Fruit fly (Drosophila melanogaster): Measurements from ENCODE around the gene net.

The net gene

DNA sequence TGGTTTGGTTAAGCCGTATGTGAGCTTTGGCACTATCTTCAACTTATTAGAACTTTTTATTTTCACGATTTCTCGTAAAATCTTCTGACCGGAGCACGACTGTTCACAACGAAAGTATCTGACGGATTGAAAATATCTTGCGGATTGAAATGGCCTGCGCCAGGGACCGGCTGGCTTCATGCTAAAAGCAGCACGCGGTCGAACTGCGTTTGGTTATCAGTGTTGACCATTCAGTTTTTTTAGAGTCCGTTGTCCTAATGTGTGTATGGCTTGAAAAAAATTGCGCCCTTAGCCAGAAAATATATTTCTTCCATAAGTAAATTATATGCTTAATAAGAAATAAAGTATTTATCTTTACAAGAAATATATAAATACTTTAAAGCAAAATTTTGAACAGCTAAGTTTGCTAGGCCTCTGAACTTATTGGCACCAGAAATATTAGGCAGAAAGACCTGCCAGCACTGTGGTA is at the start of gene net:
net (minus strand) TSS at position 133 of the 469 bp plus-strand sequence.
- peak; percentile 82 for TF ChIP-seq noc (tag; optimal IDR thresholded peaks at IDR 0.05)

- TF ChIP-seq noc (tag; optimal IDR thresholded peaks at IDR 0.05), result peak; percentile 35
Observed at dm6 chr2L:136131-136426, 48.9 kb upstream of the net start.

DNA sequence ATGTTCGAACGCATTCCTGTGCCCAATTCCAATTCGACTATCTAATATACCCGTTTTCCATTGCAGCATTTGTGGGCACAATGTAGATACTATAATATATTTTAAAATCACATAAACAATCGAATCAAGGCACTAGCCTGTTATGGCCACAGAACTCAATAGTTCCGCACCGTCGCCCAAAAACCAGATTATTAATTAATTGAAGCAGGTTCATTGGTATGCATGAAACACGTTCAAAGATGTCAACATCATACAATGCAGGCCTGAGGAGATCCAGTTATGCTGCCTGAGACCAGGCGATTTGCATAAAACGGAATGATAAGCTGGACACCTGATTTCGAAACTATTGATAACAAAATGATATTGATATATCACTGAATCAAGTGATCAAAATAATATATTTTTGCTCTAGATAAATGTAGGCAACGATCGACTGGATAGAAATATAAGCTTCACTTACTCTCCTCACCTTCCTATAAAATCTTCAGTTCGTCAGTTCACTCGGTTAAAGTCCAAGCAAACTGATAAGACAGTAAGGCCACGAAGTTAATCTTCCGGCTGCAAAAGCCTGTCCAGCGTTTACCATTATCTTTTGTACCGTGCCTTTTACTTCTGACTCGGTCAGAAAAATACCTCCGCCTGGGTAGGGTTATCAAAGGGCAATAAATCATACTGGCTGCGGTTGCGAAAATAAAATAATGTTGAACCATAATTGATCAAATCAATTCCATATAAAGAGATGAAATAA is 48.4 kb upstream of the net start:
- TF ChIP-seq noc (tag; optimal IDR thresholded peaks at IDR 0.05), result peak; percentile 69

DNA sequence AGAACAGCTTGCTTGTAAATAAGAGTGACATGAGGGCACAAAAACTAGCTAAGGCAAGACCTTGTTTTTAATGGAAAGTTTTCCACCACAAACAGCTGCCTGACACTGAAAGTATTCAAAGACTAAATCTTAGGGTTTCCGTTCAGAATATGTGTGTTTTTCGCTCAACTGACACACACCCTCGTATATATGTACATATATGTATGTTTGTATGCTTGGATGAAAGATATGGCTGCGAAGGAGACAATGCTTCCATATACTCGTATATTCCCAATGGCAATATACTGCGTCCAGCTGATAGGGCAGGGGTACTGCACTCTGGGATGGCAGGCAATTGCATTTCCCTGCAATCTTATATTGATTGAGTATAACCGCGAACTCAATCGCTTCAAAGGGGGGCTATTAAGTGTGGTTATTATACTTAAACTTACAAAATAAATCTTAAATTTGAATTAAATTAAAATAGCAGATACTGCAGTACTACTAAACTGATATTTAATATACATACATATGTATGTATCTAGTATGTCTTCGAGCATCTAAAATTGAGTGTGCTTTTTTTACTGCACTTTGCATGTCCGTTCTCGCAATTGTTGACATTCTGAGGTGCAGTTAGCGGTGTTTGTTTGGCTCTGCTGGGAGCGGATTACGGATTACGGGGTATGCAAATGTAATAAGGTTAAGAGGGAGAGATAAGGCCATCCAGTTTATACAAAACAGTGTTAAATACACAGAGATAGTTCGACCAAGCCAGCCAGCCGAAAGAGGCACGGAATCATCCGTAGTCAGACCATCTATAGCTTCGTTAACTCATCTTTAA is 47.6 kb upstream of the net start:
- TF ChIP-seq noc (tag; optimal IDR thresholded peaks at IDR 0.05), result no peak

- TF ChIP-seq noc (tag; optimal IDR thresholded peaks at IDR 0.05), result peak; percentile 71
Observed at dm6 chr2L:131466-132270, 44.5 kb upstream of the net start, which contains the start of gene Gs1. Gs1 (plus strand) TSS chr2L:132077.

DNA sequence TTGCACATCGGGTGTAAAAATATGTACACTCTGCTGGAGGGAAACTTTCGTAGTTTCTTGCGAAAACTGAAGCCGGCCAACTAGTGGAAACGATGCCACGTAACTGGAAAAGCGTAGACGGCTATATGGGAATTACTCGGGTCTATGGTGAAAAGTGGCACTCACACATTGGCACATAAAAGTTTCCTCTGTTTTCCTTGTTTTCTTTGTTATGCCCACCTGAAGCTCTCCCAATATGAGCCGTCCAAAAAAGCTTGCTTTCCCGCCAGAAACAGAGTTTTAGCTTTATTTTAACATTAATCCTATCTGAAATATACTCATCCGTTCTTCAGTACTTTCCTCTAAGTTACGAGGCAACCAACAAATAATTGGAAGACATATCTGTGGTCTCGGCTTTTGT is 43.5 kb upstream of the net start, which contains the start of gene CG3164:
CG3164 (minus strand) TSS at position 101 of the 400 bp plus-strand sequence.
- TF ChIP-seq noc (tag; optimal IDR thresholded peaks at IDR 0.05), result no peak

dm6 chr2L:128977-129941 is 42.1 kb upstream of the net start:
- peak; percentile 59 for TF ChIP-seq noc (tag; optimal IDR thresholded peaks at IDR 0.05)

DNA sequence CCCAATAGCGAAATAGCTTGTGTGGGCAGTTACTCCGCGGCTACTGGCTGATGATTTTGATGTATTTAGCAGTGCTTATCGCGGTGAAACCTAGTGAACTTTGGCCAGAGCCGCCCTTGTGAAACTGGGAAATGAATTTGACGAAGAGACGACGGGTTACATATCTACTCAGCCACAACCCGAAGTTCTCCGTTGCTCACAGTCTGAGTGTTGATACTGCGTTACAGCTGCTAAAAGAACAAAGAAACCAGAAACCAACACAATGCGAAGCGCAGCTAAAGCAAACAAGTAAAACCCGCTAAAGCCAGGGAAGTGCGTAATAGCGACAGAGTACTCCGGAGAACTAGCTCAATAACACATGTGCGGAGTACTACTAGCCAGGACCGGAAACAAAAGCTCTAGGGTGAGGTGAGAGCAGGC is 41.1 kb upstream of the net start:
- no peak for TF ChIP-seq noc (tag; optimal IDR thresholded peaks at IDR 0.05)

DNA sequence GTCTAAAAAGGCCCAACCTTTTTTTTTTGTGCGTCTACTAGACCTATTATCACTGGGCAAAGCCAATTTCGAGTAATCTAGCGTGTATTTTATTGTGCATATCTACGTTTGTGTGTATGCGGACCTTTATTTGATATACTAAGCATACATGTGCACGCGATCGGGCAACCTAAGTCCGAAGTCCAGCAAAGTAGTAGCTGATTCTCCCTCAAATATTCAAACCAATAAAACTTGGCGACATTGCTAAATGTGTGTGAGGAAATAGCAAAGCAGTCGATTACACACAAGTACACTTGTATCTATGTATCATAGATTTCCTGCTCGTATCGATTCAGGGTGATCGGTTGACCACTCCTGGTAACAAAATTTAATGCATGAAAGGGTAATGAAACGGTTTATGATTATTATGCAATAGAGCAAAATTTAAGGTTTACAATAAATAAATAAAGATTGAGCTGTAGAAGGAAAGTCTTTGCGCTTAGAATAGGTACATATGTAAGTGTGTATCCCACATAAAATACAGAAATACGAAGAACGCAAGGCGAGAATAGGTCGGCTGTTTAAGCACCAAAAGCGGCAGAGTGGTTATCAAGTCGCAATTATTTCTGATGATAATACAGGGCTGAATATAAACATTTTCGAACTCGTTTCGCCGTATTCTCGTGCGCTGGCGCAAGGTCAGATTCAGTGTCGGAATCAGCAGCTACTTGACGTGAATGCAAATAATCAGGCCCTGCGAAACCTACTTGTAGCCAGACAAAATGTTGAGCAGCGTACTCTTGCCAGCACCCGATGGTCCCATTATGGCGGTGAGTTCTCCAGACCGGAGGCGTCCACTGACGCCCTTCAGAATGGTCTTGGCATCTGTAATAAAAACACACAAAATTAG is 38.4 kb upstream of the net start:
- TF ChIP-seq noc (tag; optimal IDR thresholded peaks at IDR 0.05), result peak; percentile 36

DNA sequence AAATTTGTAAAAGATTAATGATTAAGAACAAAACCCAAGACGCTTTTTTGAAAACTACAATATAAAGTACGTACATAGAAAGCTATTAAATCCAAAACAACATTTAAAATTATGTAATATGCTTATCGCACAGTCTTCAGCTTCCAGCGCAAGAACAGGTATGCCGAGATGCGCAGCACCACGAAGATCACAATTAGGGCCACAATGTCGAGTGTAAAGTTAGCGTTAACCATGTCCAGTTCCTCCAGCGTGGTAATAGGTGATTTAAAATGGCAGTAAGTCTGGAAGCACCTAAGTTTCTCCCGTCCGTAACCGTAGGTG is 35.8 kb upstream of the net start:
- TF ChIP-seq noc (tag; optimal IDR thresholded peaks at IDR 0.05), result no peak

- no peak for TF ChIP-seq noc (tag; optimal IDR thresholded peaks at IDR 0.05)
Observed at dm6 chr2L:122167-123006, 35.2 kb upstream of the net start.

DNA sequence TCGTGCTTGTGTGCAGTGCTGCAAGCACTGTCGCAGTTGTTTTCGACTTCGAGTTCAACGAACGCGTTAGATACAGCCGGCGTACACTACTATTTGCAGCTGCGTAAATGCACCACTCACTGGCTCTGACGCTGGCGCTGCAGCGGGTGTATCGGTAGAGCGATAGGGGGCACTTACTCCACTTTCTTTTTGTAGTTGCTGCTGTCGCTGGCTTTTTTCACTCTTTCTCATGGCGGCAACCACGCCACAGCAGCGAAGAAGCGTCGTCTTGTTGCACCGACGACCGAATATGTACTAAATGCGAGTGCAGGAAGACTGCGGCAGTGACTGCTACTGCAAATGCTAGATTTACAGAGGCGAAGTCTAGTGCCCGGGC is 34.3 kb upstream of the net start, which contains the start of gene CG4822:
CG4822 (minus strand) TSS at position 299 of the 376 bp plus-strand sequence.
- TF ChIP-seq noc (tag; optimal IDR thresholded peaks at IDR 0.05), result no peak

Data from whole organism, larva.